Fruit fly (Drosophila melanogaster) whole organism, prepupa: ENCODE results near the gene Cpr72Eb.

Experiments
- Blimp-1 ChIP-seq: fragments of 200-800 bp; sonication (Bioruptor generic); optimal IDR thresholded peaks from 3 replicates; lab custom pipeline; 2017; ENCODE audit warnings: missing biosample characterization, missing genetic modification characterization, mild to moderate bottlenecking, moderate library complexity, missing genetic modification reagents
- CG10669 ChIP-seq: fragments of 200-800 bp; sonication (Bioruptor generic); optimal IDR thresholded peaks from 3 replicates; lab custom pipeline; 2018; ENCODE audit warnings: missing biosample characterization, mild to moderate bottlenecking, missing genetic modification characterization, moderate library complexity
- CG11762 ChIP-seq: fragments of 200-800 bp; sonication (Bioruptor generic); optimal IDR thresholded peaks from 3 replicates; lab custom pipeline; 2016; ENCODE audit warnings: missing biosample characterization, missing genetic modification characterization; ENCODE audit not compliant: insufficient read depth
- CG15336 ChIP-seq: fragments of 200-800 bp; sonication (Bioruptor generic); IDR thresholded peaks from 2 replicates; pipeline ENCODE4 v1.3.6; 2022; ENCODE audit warnings: missing biosample characterization, missing genetic modification characterization
- CG1621 ChIP-seq: fragments of 200-800 bp; sonication (Bioruptor generic); optimal IDR thresholded peaks from 3 replicates; lab custom pipeline; 2018; ENCODE audit warnings: missing biosample characterization, mild to moderate bottlenecking, missing genetic modification characterization
- CG16779 ChIP-seq: fragments of 200-800 bp; sonication (Bioruptor generic); optimal IDR thresholded peaks from 3 replicates; lab custom pipeline; 2017; ENCODE audit warnings: missing biosample characterization, mild to moderate bottlenecking, missing genetic modification characterization
- CG3032 ChIP-seq: fragments of 200-800 bp; optimal IDR thresholded peaks from 2 replicates; lab custom pipeline; 2019; ENCODE audit warnings: missing biosample characterization, mild to moderate bottlenecking, missing genetic modification characterization, moderate library complexity
- CG31627 ChIP-seq: fragments of 200-800 bp; sonication (Bioruptor generic); optimal IDR thresholded peaks from 3 replicates; lab custom pipeline; 2016; ENCODE audit warnings: missing biosample characterization, missing genetic modification characterization
- CG32006 ChIP-seq: fragments of 200-800 bp; sonication (Bioruptor generic); optimal IDR thresholded peaks from 3 replicates; lab custom pipeline; 2017; ENCODE audit warnings: missing biosample characterization, mild to moderate bottlenecking, missing genetic modification characterization
- CG4318 ChIP-seq: fragments of 200-800 bp; sonication (Bioruptor generic); optimal IDR thresholded peaks from 3 replicates; lab custom pipeline; 2017; ENCODE audit warnings: missing biosample characterization, mild to moderate bottlenecking, missing genetic modification characterization
- CG6163 ChIP-seq: fragments of 200-800 bp; sonication (Bioruptor generic); IDR thresholded peaks from 3 replicates; pipeline ENCODE4 v1.3.6; 2022; ENCODE audit warnings: missing biosample characterization, missing genetic modification characterization
- CG6276 ChIP-seq: fragments of 200-800 bp; sonication (Bioruptor generic); optimal IDR thresholded peaks from 2 replicates; lab custom pipeline; 2017; ENCODE audit warnings: missing biosample characterization, mild to moderate bottlenecking, missing genetic modification characterization
- CG6792 ChIP-seq: fragments of 200-800 bp; sonication (Bioruptor generic); optimal IDR thresholded peaks from 3 replicates; lab custom pipeline; 2016; ENCODE audit warnings: missing biosample characterization, missing genetic modification characterization
- CG6854 ChIP-seq: fragments of 200-800 bp; sonication (Bioruptor generic); optimal IDR thresholded peaks from 2 replicates; lab custom pipeline; 2017; ENCODE audit warnings: missing biosample characterization, mild to moderate bottlenecking, missing genetic modification characterization
- CG8119 ChIP-seq: fragments of 200-800 bp; sonication (Bioruptor generic); IDR thresholded peaks from 3 replicates; pipeline ENCODE4 v1.3.6; 2022; ENCODE audit warnings: missing biosample characterization, missing genetic modification characterization
- CG8319 ChIP-seq: fragments of 200-800 bp; sonication (Bioruptor generic); optimal IDR thresholded peaks from 3 replicates; lab custom pipeline; 2016; ENCODE audit warnings: missing biosample characterization, missing genetic modification characterization
- Eip75B ChIP-seq: fragments of 200-800 bp; sonication (Bioruptor generic); optimal IDR thresholded peaks from 3 replicates; lab custom pipeline; 2016; ENCODE audit warnings: missing biosample characterization, missing genetic modification characterization
- Eip78C ChIP-seq: fragments of 200-800 bp; sonication (Bioruptor generic); peaks from one replicate; lab custom pipeline; 2016; ENCODE audit warnings: missing biosample characterization, missing genetic modification characterization
- Eip93F ChIP-seq: fragments of 200-800 bp; sonication (Bioruptor generic); optimal IDR thresholded peaks from 2 replicates; lab custom pipeline; 2016; ENCODE audit warnings: missing biosample characterization, mild to moderate bottlenecking, missing genetic modification characterization
- Ets21C ChIP-seq: fragments of 200-800 bp; sonication (Bioruptor generic); optimal IDR thresholded peaks from 3 replicates; lab custom pipeline; 2016; ENCODE audit warnings: missing biosample characterization, missing genetic modification characterization
- Gug ChIP-seq: fragments of 200-800 bp; sonication (Bioruptor generic); IDR thresholded peaks from 2 replicates; pipeline ENCODE4 v1.3.6; 2022; ENCODE audit warnings: missing biosample characterization, missing genetic modification characterization
- Hr39 ChIP-seq: fragments of 200-800 bp; sonication (Bioruptor generic); optimal IDR thresholded peaks from 2 replicates; lab custom pipeline; 2016; ENCODE audit warnings: missing biosample characterization, missing genetic modification characterization
- Lpt ChIP-seq: fragments of 200-800 bp; sonication (Bioruptor generic); optimal IDR thresholded peaks from 3 replicates; lab custom pipeline; 2016; ENCODE audit warnings: missing biosample characterization, missing genetic modification characterization
- Sox102F ChIP-seq: fragments of 200-800 bp; sonication (Bioruptor generic); optimal IDR thresholded peaks from 2 replicates; lab custom pipeline; 2016; ENCODE audit warnings: missing biosample characterization, mild to moderate bottlenecking, missing genetic modification characterization
- Sox14 ChIP-seq: fragments of 200-800 bp; sonication (Bioruptor generic); optimal IDR thresholded peaks from 3 replicates; lab custom pipeline; 2016; ENCODE audit warnings: missing biosample characterization, missing genetic modification characterization
- acj6 ChIP-seq: fragments of 200-800 bp; sonication (Bioruptor generic); optimal IDR thresholded peaks from 3 replicates; lab custom pipeline; 2016; ENCODE audit warnings: missing biosample characterization, missing genetic modification characterization
- dac ChIP-seq: fragments of 200-800 bp; sonication (Bioruptor generic); optimal IDR thresholded peaks from 2 replicates; lab custom pipeline; 2017; ENCODE audit warnings: missing biosample characterization, mild to moderate bottlenecking, missing genetic modification characterization
- eg ChIP-seq: fragments of 200-800 bp; sonication (Bioruptor generic); IDR thresholded peaks from 3 replicates; pipeline ENCODE4 v1.3.6; 2022; ENCODE audit warnings: missing biosample characterization, missing genetic modification characterization
- esn ChIP-seq: fragments of 200-800 bp; sonication (Bioruptor generic); optimal IDR thresholded peaks from 2 replicates; lab custom pipeline; 2016; ENCODE audit warnings: missing biosample characterization, mild to moderate bottlenecking, missing genetic modification characterization, moderate library complexity
- fd59A ChIP-seq: fragments of 200-800 bp; sonication (Bioruptor generic); optimal IDR thresholded peaks from 2 replicates; lab custom pipeline; 2017; ENCODE audit warnings: missing biosample characterization, mild to moderate bottlenecking, missing genetic modification characterization, missing genetic modification reagents
- fkh ChIP-seq: fragments of 200-800 bp; sonication (Bioruptor generic); optimal IDR thresholded peaks from 3 replicates; lab custom pipeline; 2017; ENCODE audit warnings: missing biosample characterization, mild to moderate bottlenecking, missing genetic modification characterization, moderate library complexity
- lz ChIP-seq: fragments of 200-800 bp; sonication (Bioruptor generic); optimal IDR thresholded peaks from 3 replicates; lab custom pipeline; 2016; ENCODE audit warnings: missing biosample characterization, missing genetic modification characterization
- net ChIP-seq: fragments of 200-800 bp; sonication (Bioruptor generic); optimal IDR thresholded peaks from 3 replicates; lab custom pipeline; 2016; ENCODE audit warnings: missing biosample characterization, missing genetic modification characterization
- pdm3 ChIP-seq: fragments of 200-800 bp; sonication (Bioruptor generic); optimal IDR thresholded peaks from 3 replicates; lab custom pipeline; 2016; ENCODE audit warnings: missing biosample characterization, missing genetic modification characterization
- spab ChIP-seq: fragments of 200-800 bp; sonication (Bioruptor generic); optimal IDR thresholded peaks from 2 replicates; lab custom pipeline; 2017; ENCODE audit warnings: missing biosample characterization, mild to moderate bottlenecking, missing genetic modification characterization, missing genetic modification reagents
- svp ChIP-seq: fragments of 200-800 bp; sonication (Bioruptor generic); peaks from one replicate; lab custom pipeline; 2016; ENCODE audit warnings: missing biosample characterization, missing genetic modification characterization
- topi ChIP-seq: fragments of 200-800 bp; sonication (Bioruptor generic); optimal IDR thresholded peaks from 3 replicates; lab custom pipeline; 2016; ENCODE audit warnings: missing biosample characterization, missing genetic modification characterization
- vri ChIP-seq: fragments of 200-800 bp; sonication (Bioruptor generic); optimal IDR thresholded peaks from 3 replicates; lab custom pipeline; 2016; ENCODE audit warnings: missing biosample characterization, mild to moderate bottlenecking, missing genetic modification characterization

The Cpr72Eb gene

dm6 chr3L:16377768-16378764 is 13.4 kb downstream of the Cpr72Eb start, which contains the start of gene roq:
roq (minus strand) TSS chr3L:16378566.
- TF ChIP-seq Eip78C (GFP tag; lab: Kevin White, UChicago) (peak; percentile 79), Ets21C (GFP tag; lab: Kevin White, UChicago) (no peak), eg (GFP tag; lab: Robert Waterston, UW) (no peak), CG3032 (peak; percentile 10), Sox14 (GFP tag; lab: Kevin White, UChicago) (peak; percentile 76), lz (GFP tag; lab: Kevin White, UChicago) (peak; percentile 1), Sox102F (GFP tag; lab: Kevin White, UChicago) (no peak), CG6854 (GFP tag; lab: Kevin White, UChicago) (no peak), Blimp-1 (GFP tag; lab: Kevin White, UChicago) (peak; percentile 89), CG15336 (no peak), Eip93F (GFP tag; lab: Kevin White, UChicago) (peak; percentile 51), svp (GFP tag; lab: Kevin White, UChicago) (no peak), Lpt (GFP tag; lab: Kevin White, UChicago) (peak; percentile 9), acj6 (GFP tag; lab: Kevin White, UChicago) (no peak), spab (no peak), CG10669 (GFP tag; lab: Kevin White, UChicago) (no peak), topi (no peak), esn (peak; percentile 4), CG6792 (no peak)

dm6 chr3L:16380770-16381169 is 16.1 kb downstream of the Cpr72Eb start:
- TF ChIP-seq CG6163 (GFP tag; lab: Robert Waterston, UW) (no peak), CG1621 (tag; lab: Kevin White, UChicago) (no peak), CG8119 (GFP tag; lab: Robert Waterston, UW) (no peak), Blimp-1 (GFP tag; lab: Kevin White, UChicago) (no peak), net (GFP tag; lab: Kevin White, UChicago) (no peak), CG15336 (no peak), fd59A (GFP tag; lab: Kevin White, UChicago) (no peak), topi (no peak), Hr39 (GFP tag; lab: Kevin White, UChicago) (no peak), CG32006 (GFP tag; lab: Kevin White, UChicago) (no peak), spab (no peak), CG4318 (GFP tag; lab: Kevin White, UChicago) (no peak), CG10669 (GFP tag; lab: Kevin White, UChicago) (no peak), CG16779 (tag; lab: Kevin White, UChicago) (no peak), Sox102F (GFP tag; lab: Kevin White, UChicago) (no peak), CG8319 (GFP tag; lab: Kevin White, UChicago) (no peak), CG31627 (GFP tag; lab: Kevin White, UChicago) (no peak), pdm3 (no peak)

dm6 chr3L:16381184-16381797 is 16.6 kb downstream of the Cpr72Eb start, which contains the start of gene Agpat4:
Agpat4 (minus strand) TSS chr3L:16381570.
- TF ChIP-seq CG1621 (tag; lab: Kevin White, UChicago) = no peak
- no peak for TF ChIP-seq Gug
- TF ChIP-seq Eip78C (GFP tag; lab: Kevin White, UChicago) = no peak
- peak; percentile 44 for TF ChIP-seq fkh (GFP tag; lab: Kevin White, UChicago)
- no peak for TF ChIP-seq dac (GFP tag; lab: Kevin White, UChicago)
- TF ChIP-seq Eip75B = no peak
- peak; percentile 18 for TF ChIP-seq svp (GFP tag; lab: Kevin White, UChicago)
- TF ChIP-seq CG15336 = no peak
- TF ChIP-seq vri = no peak
- no peak for TF ChIP-seq net (GFP tag; lab: Kevin White, UChicago)
- no peak for TF ChIP-seq CG6276 (GFP tag; lab: Kevin White, UChicago)
- no peak for TF ChIP-seq CG11762 (GFP tag; lab: Kevin White, UChicago)
